Worm (Caenorhabditis elegans) whole organism, late embryonic: ENCODE measurements around the gene Y6G8.2.

ENCODE experiments used
- C08G9.2 ChIP-seq: sonication (generic microtip); optimal IDR thresholded peaks from 2 replicates; lab custom pipeline; 2016; ENCODE audit warnings: mild to moderate bottlenecking, missing genetic modification characterization, moderate library complexity, missing compliant biosample characterization
- K02D7.2 ChIP-seq: sonication (generic microtip); optimal IDR thresholded peaks from 2 replicates; lab custom pipeline; 2017; ENCODE audit warnings: mild to moderate bottlenecking, missing genetic modification characterization, missing compliant biosample characterization
- K09A11.1 ChIP-seq: sonication (generic microtip); optimal IDR thresholded peaks from 2 replicates; lab custom pipeline; 2017; ENCODE audit warnings: antibody characterized with exemption, mild to moderate bottlenecking, missing genetic modification characterization, missing compliant biosample characterization; ENCODE audit not compliant: insufficient read depth
- ceh-14 ChIP-seq: sonication (generic microtip); optimal IDR thresholded peaks from 2 replicates; lab custom pipeline; 2016; ENCODE audit warnings: missing genotype, missing genetic modification characterization, missing compliant biosample characterization
- ceh-19 ChIP-seq: fragments of 200-800 bp; sonication (Bioruptor generic); optimal IDR thresholded peaks from 2 replicates; lab custom pipeline; 2018; ENCODE audit warnings: mild to moderate bottlenecking, missing genetic modification characterization, missing compliant biosample characterization
- ceh-2 ChIP-seq: sonication (generic microtip); optimal IDR thresholded peaks from 2 replicates; lab custom pipeline; 2016; ENCODE audit warnings: missing genotype, missing genetic modification characterization, missing compliant biosample characterization
- ceh-24 ChIP-seq: sonication (generic microtip); optimal IDR thresholded peaks from 2 replicates; lab custom pipeline; 2016; ENCODE audit warnings: mild to moderate bottlenecking, missing genetic modification characterization, missing compliant biosample characterization
- ceh-30 ChIP-seq: fragments of 150-350 bp; optimal IDR thresholded peaks from 2 replicates; lab custom pipeline; 2014; ENCODE audit warnings: missing biosample characterization, missing genetic modification characterization
- ceh-31 ChIP-seq: sonication (generic microtip); optimal IDR thresholded peaks from 2 replicates; lab custom pipeline; 2016; ENCODE audit warnings: missing genetic modification characterization, missing compliant biosample characterization
- ceh-34 ChIP-seq: sonication (generic microtip); optimal IDR thresholded peaks from 2 replicates; lab custom pipeline; 2016; ENCODE audit warnings: mild to moderate bottlenecking, missing genetic modification characterization, missing compliant biosample characterization
- ceh-45 ChIP-seq: fragments of 200-800 bp; sonication (Bioruptor generic); IDR thresholded peaks from 2 replicates; pipeline ENCODE4 v1.3.6; 2022; ENCODE audit warnings: missing genetic modification reagents, missing genetic modification characterization, missing compliant biosample characterization
- ceh-6 ChIP-seq: fragments of 200-800 bp; sonication (Bioruptor generic); optimal IDR thresholded peaks from 2 replicates; lab custom pipeline; 2018; ENCODE audit warnings: mild to moderate bottlenecking, missing genetic modification characterization, missing compliant biosample characterization
- ceh-9 ChIP-seq: sonication (generic microtip); optimal IDR thresholded peaks from 2 replicates; lab custom pipeline; 2016; ENCODE audit warnings: mild to moderate bottlenecking, missing genetic modification characterization, inconsistent platforms, missing compliant biosample characterization
- che-1 ChIP-seq: sonication (generic microtip); optimal IDR thresholded peaks from 2 replicates; lab custom pipeline; 2016; ENCODE audit warnings: mild to moderate bottlenecking, missing genetic modification characterization, missing compliant biosample characterization
- elt-2 ChIP-seq: sonication (generic microtip); optimal IDR thresholded peaks from 2 replicates; lab custom pipeline; 2016; ENCODE audit warnings: missing genetic modification reagents, missing genetic modification characterization, missing compliant biosample characterization
- elt-4 ChIP-seq: sonication (generic microtip); optimal IDR thresholded peaks from 2 replicates; lab custom pipeline; 2016; ENCODE audit warnings: missing genetic modification characterization, missing compliant biosample characterization
- fkh-10 ChIP-seq: fragments of 150-350 bp; optimal IDR thresholded peaks from 2 replicates; lab custom pipeline; 2014; ENCODE audit warnings: missing biosample characterization, missing genetic modification reagents, missing genetic modification characterization
- gmeb-2 ChIP-seq: sonication (generic microtip); optimal IDR thresholded peaks from 2 replicates; lab custom pipeline; 2016; ENCODE audit warnings: missing genetic modification characterization, inconsistent platforms, missing compliant biosample characterization
- hlh-6 ChIP-seq: sonication (generic microtip); optimal IDR thresholded peaks from 2 replicates; lab custom pipeline; 2016; ENCODE audit warnings: missing genotype, missing genetic modification characterization, missing compliant biosample characterization
- hlh-8 ChIP-seq: sonication (generic microtip); optimal IDR thresholded peaks from 2 replicates; lab custom pipeline; 2016; ENCODE audit warnings: missing genotype, missing genetic modification characterization, missing compliant biosample characterization
- madf-2 ChIP-seq: sonication (generic microtip); optimal IDR thresholded peaks from 2 replicates; lab custom pipeline; 2017; ENCODE audit warnings: missing genetic modification characterization, missing compliant biosample characterization
- mec-3 ChIP-seq: sonication (generic microtip); optimal IDR thresholded peaks from 2 replicates; lab custom pipeline; 2016; ENCODE audit warnings: borderline replicate concordance, missing genetic modification characterization, missing compliant biosample characterization
- nfya-1 ChIP-seq: sonication (generic microtip); optimal IDR thresholded peaks from 2 replicates; lab custom pipeline; 2017; ENCODE audit warnings: missing genetic modification characterization, mild to moderate bottlenecking, missing compliant biosample characterization, antibody characterized with exemption, moderate library complexity
- nhr-11 ChIP-seq: fragments of 150-350 bp; optimal IDR thresholded peaks from 2 replicates; lab custom pipeline; 2014; ENCODE audit warnings: missing biosample characterization, missing genetic modification characterization
- npax-4 ChIP-seq: sonication (generic microtip); optimal IDR thresholded peaks from 2 replicates; lab custom pipeline; 2016; ENCODE audit warnings: missing genetic modification characterization, missing compliant biosample characterization
- odd-2 ChIP-seq: sonication (generic microtip); optimal IDR thresholded peaks from 2 replicates; lab custom pipeline; 2017; ENCODE audit warnings: antibody characterized with exemption, mild to moderate bottlenecking, missing genetic modification characterization, missing compliant biosample characterization
- pag-3 ChIP-seq: sonication (generic microtip); optimal IDR thresholded peaks from 2 replicates; lab custom pipeline; 2016; ENCODE audit warnings: missing compliant biosample characterization, missing genetic modification characterization, borderline replicate concordance
- pha-2 ChIP-seq: sonication (generic microtip); optimal IDR thresholded peaks from 2 replicates; lab custom pipeline; 2017; ENCODE audit warnings: mild to moderate bottlenecking, missing genetic modification characterization, missing compliant biosample characterization
- pqm-1 ChIP-seq: sonication (generic microtip); optimal IDR thresholded peaks from 2 replicates; lab custom pipeline; 2016; ENCODE audit warnings: missing genetic modification characterization, missing compliant biosample characterization
- pros-1 ChIP-seq: fragments of 150-350 bp; optimal IDR thresholded peaks from 2 replicates; lab custom pipeline; 2014; ENCODE audit warnings: missing biosample characterization, missing genetic modification reagents, missing genetic modification characterization
- ref-2 ChIP-seq: sonication (generic microtip); optimal IDR thresholded peaks from 2 replicates; lab custom pipeline; 2016; ENCODE audit warnings: missing genetic modification characterization, missing compliant biosample characterization
- sdc-2 ChIP-seq: sonication (generic microtip); optimal IDR thresholded peaks from 2 replicates; lab custom pipeline; 2016; ENCODE audit warnings: missing genotype, missing genetic modification characterization, missing compliant biosample characterization
- sox-4 ChIP-seq: sonication (generic microtip); optimal IDR thresholded peaks from 2 replicates; lab custom pipeline; 2017; ENCODE audit warnings: mild to moderate bottlenecking, missing genetic modification characterization, inconsistent platforms, missing compliant biosample characterization
- unc-42 ChIP-seq: sonication (generic microtip); optimal IDR thresholded peaks from 2 replicates; lab custom pipeline; 2016; ENCODE audit warnings: missing genotype, missing genetic modification characterization, missing compliant biosample characterization
- unc-55 ChIP-seq: sonication (generic microtip); optimal IDR thresholded peaks from 2 replicates; lab custom pipeline; 2017; ENCODE audit warnings: missing biosample characterization, missing genetic modification reagents, missing genetic modification characterization
- ztf-16 ChIP-seq: sonication (generic microtip); optimal IDR thresholded peaks from 2 replicates; lab custom pipeline; 2017; ENCODE audit warnings: missing genetic modification characterization, missing compliant biosample characterization

Gene Y6G8.2

ce11 chrV:17598810-17599209 is at the start of gene Y6G8.2:
Y6G8.2 (minus strand) TSS chrV:17598956.
- TF ChIP-seq pqm-1 = no peak
- TF ChIP-seq unc-42 (tag; lab: Kevin White, UChicago) = no peak
- TF ChIP-seq elt-2 (tag; lab: Kevin White, UChicago) = peak; percentile 27
- TF ChIP-seq ref-2 (tag; lab: Kevin White, UChicago) = no peak
- TF ChIP-seq K02D7.2 (tag; lab: Kevin White, UChicago) = no peak

- TF ChIP-seq npax-4 (no peak), unc-55 (GFP tag; lab: Kevin White, UChicago) (no peak), pag-3 (no peak), nfya-1 (tag; lab: Kevin White, UChicago) (no peak), ztf-16 (tag; lab: Kevin White, UChicago) (no peak), ceh-30 (tag; lab: Kevin White, UChicago) (no peak), hlh-6 (tag; lab: Kevin White, UChicago) (no peak), ceh-34 (tag; lab: Kevin White, UChicago) (no peak), nhr-11 (tag; lab: Kevin White, UChicago) (no peak), che-1 (tag; lab: Kevin White, UChicago) (no peak), pros-1 (tag; lab: Kevin White, UChicago) (no peak), C08G9.2 (no peak), mec-3 (no peak), ceh-19 (GFP tag; lab: Kevin White, UChicago) (no peak), ceh-45 (GFP tag; lab: Robert Waterston, UW) (no peak), unc-42 (tag; lab: Kevin White, UChicago) (no peak), hlh-8 (no peak), K02D7.2 (tag; lab: Kevin White, UChicago) (no peak), pha-2 (tag; lab: Kevin White, UChicago) (no peak)
- TF ChIP-seq, all 69 proteins: peak for 0
These were observed 29.8 kb upstream of the Y6G8.2 start, which contains the start of gene F57G4.10 for ce11 chrV:17628566-17628965. F57G4.10 (plus strand) TSS chrV:17628866.

ce11 chrV:17624906-17625305 is 26.1 kb upstream of the Y6G8.2 start, which contains the start of gene F57G4.11:
F57G4.11 (plus strand) TSS chrV:17625206.
- TF ChIP-seq ceh-24 = no peak
- TF ChIP-seq elt-4 (tag; lab: Kevin White, UChicago) = no peak
- no peak for TF ChIP-seq ceh-2 (tag; lab: Kevin White, UChicago)
- TF ChIP-seq madf-2 (tag; lab: Kevin White, UChicago) = no peak
- TF ChIP-seq hlh-6 (tag; lab: Kevin White, UChicago) = no peak

ce11 chrV:17623230-17623629 is 24.5 kb upstream of the Y6G8.2 start, which contains the start of gene F57G4.1:
F57G4.1 (plus strand) TSS chrV:17623530.
- no peak for TF ChIP-seq nhr-11 (tag; lab: Kevin White, UChicago)
- no peak for TF ChIP-seq fkh-10
- no peak for TF ChIP-seq ceh-30 (tag; lab: Kevin White, UChicago)
- TF ChIP-seq ceh-9 (tag; lab: Kevin White, UChicago) = no peak
- no peak for TF ChIP-seq hlh-8
- TF ChIP-seq npax-4 = no peak
- TF ChIP-seq sdc-2 (tag; lab: Kevin White, UChicago) = no peak
- TF ChIP-seq K09A11.1 = no peak
- TF ChIP-seq elt-2 (tag; lab: Kevin White, UChicago) = no peak
- no peak for TF ChIP-seq pag-3
- TF ChIP-seq sox-4 = no peak
- TF ChIP-seq pqm-1 = no peak
- no peak for TF ChIP-seq ceh-31 (tag; lab: Kevin White, UChicago)
- TF ChIP-seq gmeb-2 (tag; lab: Kevin White, UChicago) = no peak
- no peak for TF ChIP-seq odd-2 (tag; lab: Kevin White, UChicago)
- no peak for TF ChIP-seq ceh-6 (GFP tag; lab: Kevin White, UChicago)
- no peak for TF ChIP-seq ceh-14
- TF ChIP-seq ceh-45 (GFP tag; lab: Robert Waterston, UW) = no peak
